Fruit fly (Drosophila melanogaster) whole organism, prepupa: Measurements from ENCODE around the gene dsd.

Experiments
- CG10631 ChIP-seq: fragments of 200-800 bp; sonication (Bioruptor generic); optimal IDR thresholded peaks from 2 replicates; lab custom pipeline; 2016; ENCODE audit warnings: missing biosample characterization, missing genetic modification characterization
- CG11294 ChIP-seq: fragments of 200-800 bp; sonication (Bioruptor generic); IDR thresholded peaks from 2 replicates; pipeline ENCODE4 v1.3.6; 2022; ENCODE audit warnings: missing biosample characterization, missing genetic modification characterization
- CG11762 ChIP-seq: fragments of 200-800 bp; sonication (Bioruptor generic); optimal IDR thresholded peaks from 3 replicates; lab custom pipeline; 2016; ENCODE audit warnings: missing biosample characterization, missing genetic modification characterization; ENCODE audit not compliant: insufficient read depth
- CG11902 ChIP-seq: fragments of 200-800 bp; sonication (Bioruptor generic); optimal IDR thresholded peaks from 3 replicates; lab custom pipeline; 2016; ENCODE audit warnings: missing biosample characterization, missing genetic modification characterization
- CG16779 ChIP-seq: fragments of 200-800 bp; sonication (Bioruptor generic); optimal IDR thresholded peaks from 3 replicates; lab custom pipeline; 2017; ENCODE audit warnings: missing biosample characterization, mild to moderate bottlenecking, missing genetic modification characterization
- CG3032 ChIP-seq: fragments of 200-800 bp; optimal IDR thresholded peaks from 2 replicates; lab custom pipeline; 2019; ENCODE audit warnings: missing biosample characterization, mild to moderate bottlenecking, missing genetic modification characterization, moderate library complexity
- CG32006 ChIP-seq: fragments of 200-800 bp; sonication (Bioruptor generic); optimal IDR thresholded peaks from 3 replicates; lab custom pipeline; 2017; ENCODE audit warnings: missing biosample characterization, mild to moderate bottlenecking, missing genetic modification characterization
- CG3919 ChIP-seq: fragments of 200-800 bp; sonication (Bioruptor generic); optimal IDR thresholded peaks from 3 replicates; lab custom pipeline; 2016; ENCODE audit warnings: missing biosample characterization, missing genetic modification characterization
- CG6163 ChIP-seq: fragments of 200-800 bp; sonication (Bioruptor generic); IDR thresholded peaks from 3 replicates; pipeline ENCODE4 v1.3.6; 2022; ENCODE audit warnings: missing biosample characterization, missing genetic modification characterization
- CG6276 ChIP-seq: fragments of 200-800 bp; sonication (Bioruptor generic); optimal IDR thresholded peaks from 2 replicates; lab custom pipeline; 2017; ENCODE audit warnings: missing biosample characterization, mild to moderate bottlenecking, missing genetic modification characterization
- CG6808 ChIP-seq: fragments of 200-800 bp; sonication (Bioruptor generic); optimal IDR thresholded peaks from 3 replicates; lab custom pipeline; 2017; ENCODE audit warnings: missing biosample characterization, missing genetic modification characterization, mild to moderate bottlenecking, moderate library complexity, missing genetic modification reagents
- CG6854 ChIP-seq: fragments of 200-800 bp; sonication (Bioruptor generic); optimal IDR thresholded peaks from 2 replicates; lab custom pipeline; 2017; ENCODE audit warnings: missing biosample characterization, mild to moderate bottlenecking, missing genetic modification characterization
- CG7368 ChIP-seq: fragments of 200-800 bp; sonication (Bioruptor generic); optimal IDR thresholded peaks from 3 replicates; lab custom pipeline; 2016; ENCODE audit warnings: missing biosample characterization, missing genetic modification characterization
- CG8119 ChIP-seq: fragments of 200-800 bp; sonication (Bioruptor generic); IDR thresholded peaks from 3 replicates; pipeline ENCODE4 v1.3.6; 2022; ENCODE audit warnings: missing biosample characterization, missing genetic modification characterization
- CG8319 ChIP-seq: fragments of 200-800 bp; sonication (Bioruptor generic); optimal IDR thresholded peaks from 3 replicates; lab custom pipeline; 2016; ENCODE audit warnings: missing biosample characterization, missing genetic modification characterization
- CG9139 ChIP-seq: fragments of 200-800 bp; sonication (Bioruptor generic); optimal IDR thresholded peaks from 3 replicates; lab custom pipeline; 2017; ENCODE audit warnings: missing biosample characterization, mild to moderate bottlenecking, missing genetic modification characterization
- Eip75B ChIP-seq: fragments of 200-800 bp; sonication (Bioruptor generic); optimal IDR thresholded peaks from 3 replicates; lab custom pipeline; 2016; ENCODE audit warnings: missing biosample characterization, missing genetic modification characterization
- Eip78C ChIP-seq: fragments of 200-800 bp; sonication (Bioruptor generic); peaks from one replicate; lab custom pipeline; 2016; ENCODE audit warnings: missing biosample characterization, missing genetic modification characterization
- Eip93F ChIP-seq: fragments of 200-800 bp; sonication (Bioruptor generic); optimal IDR thresholded peaks from 2 replicates; lab custom pipeline; 2016; ENCODE audit warnings: missing biosample characterization, mild to moderate bottlenecking, missing genetic modification characterization
- Gug ChIP-seq: fragments of 200-800 bp; sonication (Bioruptor generic); IDR thresholded peaks from 2 replicates; pipeline ENCODE4 v1.3.6; 2022; ENCODE audit warnings: missing biosample characterization, missing genetic modification characterization
- Hr39 ChIP-seq: fragments of 200-800 bp; sonication (Bioruptor generic); optimal IDR thresholded peaks from 2 replicates; lab custom pipeline; 2016; ENCODE audit warnings: missing biosample characterization, missing genetic modification characterization
- Hr4 ChIP-seq: fragments of 200-800 bp; sonication (Bioruptor generic); optimal IDR thresholded peaks from 3 replicates; lab custom pipeline; 2016; ENCODE audit warnings: missing biosample characterization, missing genetic modification characterization
- Lpt ChIP-seq: fragments of 200-800 bp; sonication (Bioruptor generic); optimal IDR thresholded peaks from 3 replicates; lab custom pipeline; 2016; ENCODE audit warnings: missing biosample characterization, missing genetic modification characterization
- Met ChIP-seq: fragments of 200-800 bp; sonication (Bioruptor generic); optimal IDR thresholded peaks from 3 replicates; lab custom pipeline; 2016; ENCODE audit warnings: missing biosample characterization, missing genetic modification characterization
- Sox102F ChIP-seq: fragments of 200-800 bp; sonication (Bioruptor generic); optimal IDR thresholded peaks from 2 replicates; lab custom pipeline; 2016; ENCODE audit warnings: missing biosample characterization, mild to moderate bottlenecking, missing genetic modification characterization
- Sox14 ChIP-seq: fragments of 200-800 bp; sonication (Bioruptor generic); optimal IDR thresholded peaks from 3 replicates; lab custom pipeline; 2016; ENCODE audit warnings: missing biosample characterization, missing genetic modification characterization
- Sox15 ChIP-seq: fragments of 200-800 bp; sonication (Bioruptor generic); optimal IDR thresholded peaks from 3 replicates; lab custom pipeline; 2016; ENCODE audit warnings: missing biosample characterization, missing genetic modification characterization
- cyc ChIP-seq: fragments of 200-800 bp; sonication (Bioruptor generic); optimal IDR thresholded peaks from 3 replicates; lab custom pipeline; 2016; ENCODE audit warnings: missing biosample characterization, missing genetic modification characterization
- dsx ChIP-seq: fragments of 200-800 bp; optimal IDR thresholded peaks from 3 replicates; lab custom pipeline; 2019; ENCODE audit warnings: missing biosample characterization, mild to moderate bottlenecking, missing genetic modification characterization, moderate library complexity; ENCODE audit not compliant: poor library complexity, severe bottlenecking
- esn ChIP-seq: fragments of 200-800 bp; sonication (Bioruptor generic); optimal IDR thresholded peaks from 2 replicates; lab custom pipeline; 2016; ENCODE audit warnings: missing biosample characterization, mild to moderate bottlenecking, missing genetic modification characterization, moderate library complexity
- fd85E ChIP-seq: fragments of 200-800 bp; sonication (Bioruptor generic); optimal IDR thresholded peaks from 3 replicates; lab custom pipeline; 2016; ENCODE audit warnings: missing biosample characterization, missing genetic modification characterization
- fkh ChIP-seq: fragments of 200-800 bp; sonication (Bioruptor generic); optimal IDR thresholded peaks from 3 replicates; lab custom pipeline; 2017; ENCODE audit warnings: missing biosample characterization, mild to moderate bottlenecking, missing genetic modification characterization, moderate library complexity
- lz ChIP-seq: fragments of 200-800 bp; sonication (Bioruptor generic); optimal IDR thresholded peaks from 3 replicates; lab custom pipeline; 2016; ENCODE audit warnings: missing biosample characterization, missing genetic modification characterization
- net ChIP-seq: fragments of 200-800 bp; sonication (Bioruptor generic); optimal IDR thresholded peaks from 3 replicates; lab custom pipeline; 2016; ENCODE audit warnings: missing biosample characterization, missing genetic modification characterization
- pdm3 ChIP-seq: fragments of 200-800 bp; sonication (Bioruptor generic); optimal IDR thresholded peaks from 3 replicates; lab custom pipeline; 2016; ENCODE audit warnings: missing biosample characterization, missing genetic modification characterization
- salr ChIP-seq, 2 experiments: fragments of 200-800 bp; sonication (Bioruptor generic); optimal IDR thresholded peaks; 3 replicates each; lab custom pipeline; 2016 to 2018; ENCODE audit warnings: missing biosample characterization in 2 of 2, missing genetic modification characterization in 2 of 2, mild to moderate bottlenecking in 1 of 2
- spab ChIP-seq: fragments of 200-800 bp; sonication (Bioruptor generic); optimal IDR thresholded peaks from 2 replicates; lab custom pipeline; 2017; ENCODE audit warnings: missing biosample characterization, mild to moderate bottlenecking, missing genetic modification characterization, missing genetic modification reagents
- ss ChIP-seq, 2 experiments: fragments of 200-800 bp; sonication (Bioruptor generic); optimal IDR thresholded peaks; 2 replicates in 1 of 2; 3 replicates in 1 of 2; lab custom pipeline; 2017 to 2018; ENCODE audit warnings: mild to moderate bottlenecking in 2 of 2, missing biosample characterization in 2 of 2, missing genetic modification characterization in 2 of 2, moderate library complexity in 1 of 2
- svp ChIP-seq: fragments of 200-800 bp; sonication (Bioruptor generic); peaks from one replicate; lab custom pipeline; 2016; ENCODE audit warnings: missing biosample characterization, missing genetic modification characterization
- vri ChIP-seq: fragments of 200-800 bp; sonication (Bioruptor generic); optimal IDR thresholded peaks from 3 replicates; lab custom pipeline; 2016; ENCODE audit warnings: missing biosample characterization, mild to moderate bottlenecking, missing genetic modification characterization

Gene dsd

dm6 chr3R:27581263-27581868 is 25.8 kb downstream of the dsd start (continued):
- TF ChIP-seq Eip75B (GFP tag; lab: Kevin White, UChicago) (peak; percentile 86), CG11294 (GFP tag; lab: Robert Waterston, UW) (no peak), Met (GFP tag; lab: Kevin White, UChicago) (peak; percentile 84), spab (GFP tag; lab: Kevin White, UChicago) (peak; percentile 52), Sox102F (GFP tag; lab: Kevin White, UChicago) (peak; percentile 88), pdm3 (GFP tag; lab: Kevin White, UChicago) (peak; percentile 78), CG11902 (GFP tag; lab: Kevin White, UChicago) (peak; percentile 30), CG3032 (tag; lab: Kevin White, UChicago) (peak; percentile 55), lz (GFP tag; lab: Kevin White, UChicago) (peak; percentile 67), Lpt (GFP tag; lab: Kevin White, UChicago) (peak; percentile 69), fd85E (GFP tag; lab: Kevin White, UChicago) (peak; percentile 42), dsx (GFP tag; lab: Kevin White, UChicago) (peak; percentile 71), CG6276 (GFP tag; lab: Kevin White, UChicago) (peak; percentile 83), salr (GFP tag; optimal IDR thresholded peaks at IDR 0.05; lab: Kevin White, UChicago) (peak; percentile 23 to 62), net (GFP tag; lab: Kevin White, UChicago) (peak; percentile 87), CG6808 (GFP tag; lab: Kevin White, UChicago) (peak; percentile 71), CG3919 (GFP tag; lab: Kevin White, UChicago) (peak; percentile 80), Hr4 (GFP tag; lab: Kevin White, UChicago) (peak; percentile 78), ss (GFP tag; optimal IDR thresholded peaks at IDR 0.05; lab: Kevin White, UChicago) (peak; percentile 74 to 75), cyc (peak; percentile 59), CG7368 (peak; percentile 87), CG8319 (GFP tag; lab: Kevin White, UChicago) (peak; percentile 45), CG9139 (peak; percentile 64), CG6163 (no peak), CG10631 (GFP tag; lab: Kevin White, UChicago) (peak; percentile 43), Gug (GFP tag; lab: Robert Waterston, UW) (no peak), Eip78C (GFP tag; lab: Kevin White, UChicago) (peak; percentile 95), CG16779 (peak; percentile 91), CG8119 (no peak), CG32006 (peak; percentile 71), esn (GFP tag; lab: Kevin White, UChicago) (peak; percentile 79), Eip93F (GFP tag; lab: Kevin White, UChicago) (no peak), Sox15 (GFP tag; lab: Kevin White, UChicago) (peak; percentile 30), vri (GFP tag; lab: Kevin White, UChicago) (peak; percentile 83), CG11762 (GFP tag; lab: Kevin White, UChicago) (peak; percentile 75)
- TF ChIP-seq, all 60 proteins: peak for 46

dm6 chr3R:27580274-27581011 is 26.8 kb downstream of the dsd start:
- peak; percentile 31 for TF ChIP-seq vri (GFP tag; lab: Kevin White, UChicago)
- no peak for TF ChIP-seq Hr39 (GFP tag; lab: Kevin White, UChicago)
- TF ChIP-seq CG6854 (GFP tag; lab: Kevin White, UChicago) = peak; percentile 27
- peak; percentile 28 for TF ChIP-seq fkh (GFP tag; lab: Kevin White, UChicago)
- peak; percentile 72 for TF ChIP-seq svp (GFP tag; lab: Kevin White, UChicago)
- TF ChIP-seq Sox14 (GFP tag; lab: Kevin White, UChicago) = no peak
